Fruit fly (Drosophila melanogaster) whole organism, embryonic: ENCODE results near the gene CG32568.

ENCODE experiments used
- Asciz ChIP-seq: fragments of 200-800 bp; sonication (Bioruptor generic); optimal IDR thresholded peaks from 2 replicates; lab custom pipeline; 2017; ENCODE audit warnings: missing biosample characterization, mild to moderate bottlenecking, missing genetic modification characterization, missing genetic modification reagents
- B-H2 ChIP-seq: fragments of 200-800 bp; sonication (Bioruptor generic); optimal IDR thresholded peaks from 2 replicates; lab custom pipeline; 2018; ENCODE audit warnings: missing biosample characterization, mild to moderate bottlenecking, missing genetic modification characterization
- BEAF-32 ChIP-seq: fragments of 200-800 bp; sonication (Bioruptor generic); optimal IDR thresholded peaks from 3 replicates; lab custom pipeline; 2017; ENCODE audit warnings: missing biosample characterization, missing genetic modification characterization, mild to moderate bottlenecking, moderate library complexity, missing genetic modification reagents
- C15 ChIP-seq: fragments of 200-800 bp; sonication (Bioruptor generic); IDR thresholded peaks from 3 replicates; pipeline ENCODE4 v1.3.6; 2022; ENCODE audit warnings: missing biosample characterization, missing genetic modification characterization
- CG10147 ChIP-seq: fragments of 200-800 bp; sonication (Bioruptor generic); optimal IDR thresholded peaks from 2 replicates; lab custom pipeline; 2019; ENCODE audit warnings: missing biosample characterization, mild to moderate bottlenecking, missing genetic modification characterization, moderate library complexity
- CG10267 ChIP-seq: fragments of 200-800 bp; sonication (Bioruptor generic); optimal IDR thresholded peaks from 2 replicates; lab custom pipeline; 2018; ENCODE audit warnings: missing biosample characterization, mild to moderate bottlenecking, missing genetic modification characterization, moderate library complexity
- CG10959 ChIP-seq: fragments of 200-800 bp; sonication (Bioruptor generic); IDR thresholded peaks from 2 replicates; pipeline ENCODE4 v1.3.6; 2022; ENCODE audit warnings: missing biosample characterization, missing genetic modification characterization
- CG11085 ChIP-seq: fragments of 200-800 bp; sonication (Bioruptor generic); IDR thresholded peaks from 2 replicates; pipeline ENCODE4 v1.3.6; 2022; ENCODE audit warnings: missing biosample characterization, missing genetic modification characterization
- CG11456 ChIP-seq: fragments of 200-800 bp; sonication (Bioruptor generic); IDR thresholded peaks from 3 replicates; pipeline ENCODE4 v1.3.6; 2022; ENCODE audit warnings: missing biosample characterization, missing genetic modification characterization
- CG12769 ChIP-seq: fragments of 200-800 bp; sonication (Bioruptor generic); optimal IDR thresholded peaks from 2 replicates; lab custom pipeline; 2019; ENCODE audit warnings: missing biosample characterization, mild to moderate bottlenecking, missing genetic modification characterization, moderate library complexity
- CG13123 ChIP-seq: fragments of 200-800 bp; sonication (Bioruptor generic); optimal IDR thresholded peaks from 2 replicates; lab custom pipeline; 2016; ENCODE audit warnings: missing biosample characterization, missing genetic modification characterization
- CG18262 ChIP-seq: fragments of 200-800 bp; optimal IDR thresholded peaks from 3 replicates; lab custom pipeline; 2019; ENCODE audit warnings: missing biosample characterization, mild to moderate bottlenecking, missing genetic modification characterization, moderate library complexity
- CG18764 ChIP-seq: fragments of 200-800 bp; sonication (Bioruptor generic); optimal IDR thresholded peaks from 3 replicates; lab custom pipeline; 2016; ENCODE audit warnings: missing biosample characterization, missing genetic modification characterization
- CG2129 ChIP-seq: fragments of 200-800 bp; sonication (Bioruptor generic); IDR thresholded peaks from 2 replicates; pipeline ENCODE4 v1.3.6; 2022; ENCODE audit warnings: missing biosample characterization, missing genetic modification characterization; ENCODE audit not compliant: partially characterized antibody
- CG2199 ChIP-seq: fragments of 200-800 bp; sonication (Bioruptor generic); IDR thresholded peaks from 3 replicates; pipeline ENCODE4 v1.3.6; 2022; ENCODE audit warnings: missing biosample characterization, missing genetic modification characterization
- CG30403 ChIP-seq: fragments of 200-800 bp; sonication (Bioruptor generic); optimal IDR thresholded peaks from 3 replicates; lab custom pipeline; 2016; ENCODE audit warnings: missing biosample characterization, missing genetic modification characterization
- CG3065 ChIP-seq: fragments of 200-800 bp; sonication (Bioruptor generic); optimal IDR thresholded peaks from 2 replicates; lab custom pipeline; 2016; ENCODE audit warnings: missing biosample characterization, missing genetic modification characterization
- CG3407 ChIP-seq: fragments of 200-800 bp; sonication (Bioruptor generic); optimal IDR thresholded peaks from 2 replicates; lab custom pipeline; 2018; ENCODE audit warnings: missing biosample characterization, mild to moderate bottlenecking, missing genetic modification characterization
- CG42726 ChIP-seq: fragments of 200-800 bp; sonication (Bioruptor generic); IDR thresholded peaks from 2 replicates; pipeline ENCODE4 v1.3.6; 2022; ENCODE audit warnings: missing biosample characterization, missing genetic modification characterization; ENCODE audit not compliant: partially characterized antibody
- CG4820 ChIP-seq: fragments of 200-800 bp; sonication (Bioruptor generic); optimal IDR thresholded peaks from 3 replicates; lab custom pipeline; 2016; ENCODE audit warnings: missing biosample characterization, missing genetic modification characterization
- CG5180 ChIP-seq: fragments of 200-800 bp; sonication (Bioruptor generic); optimal IDR thresholded peaks from 3 replicates; lab custom pipeline; 2017; ENCODE audit warnings: missing biosample characterization, missing genetic modification characterization, mild to moderate bottlenecking, moderate library complexity, missing genetic modification reagents
- CG6683 ChIP-seq: fragments of 200-800 bp; sonication (Bioruptor generic); optimal IDR thresholded peaks from 2 replicates; lab custom pipeline; 2017; ENCODE audit warnings: missing biosample characterization, mild to moderate bottlenecking, missing genetic modification characterization, missing genetic modification reagents
- CG7839 ChIP-seq: fragments of 200-800 bp; sonication (Bioruptor generic); optimal IDR thresholded peaks from 3 replicates; lab custom pipeline; 2018; ENCODE audit warnings: missing biosample characterization, mild to moderate bottlenecking, missing genetic modification characterization, moderate library complexity
- CG8281 ChIP-seq: fragments of 200-800 bp; sonication (Bioruptor generic); optimal IDR thresholded peaks from 2 replicates; lab custom pipeline; 2018; ENCODE audit warnings: missing biosample characterization, mild to moderate bottlenecking, missing genetic modification characterization, moderate library complexity
- CG8290 ChIP-seq, 3 experiments: fragments of 200-800 bp; sonication (Bioruptor generic); optimal IDR thresholded peaks; 2 replicates each; lab custom pipeline; 2016 to 2019; ENCODE audit warnings: missing biosample characterization in 3 of 3, missing genetic modification characterization in 3 of 3, mild to moderate bottlenecking in 2 of 3, moderate library complexity in 1 of 3
- CHES-1-like ChIP-seq: fragments of 200-800 bp; sonication (Bioruptor generic); optimal IDR thresholded peaks from 2 replicates; lab custom pipeline; 2016; ENCODE audit warnings: missing biosample characterization, missing genetic modification characterization
- CTCF ChIP-seq: fragments of 200-800 bp; sonication (Bioruptor generic); optimal IDR thresholded peaks from 2 replicates; lab custom pipeline; 2017; ENCODE audit warnings: missing biosample characterization, mild to moderate bottlenecking, missing genetic modification characterization, moderate library complexity
- Camta ChIP-seq: fragments of 200-800 bp; sonication (Bioruptor generic); optimal IDR thresholded peaks from 2 replicates; lab custom pipeline; 2016; ENCODE audit warnings: missing biosample characterization, missing genetic modification characterization
- Chrac-16 ChIP-seq: fragments of 200-800 bp; sonication (Bioruptor generic); optimal IDR thresholded peaks from 3 replicates; lab custom pipeline; 2016; ENCODE audit warnings: missing biosample characterization, missing genetic modification characterization
- Dref ChIP-seq: fragments of 200-800 bp; sonication (Bioruptor generic); IDR thresholded peaks from 2 replicates; pipeline ENCODE4 v1.3.6; 2022; ENCODE audit warnings: missing biosample characterization, missing genetic modification characterization
- H2.0 ChIP-seq: fragments of 200-800 bp; sonication (Bioruptor generic); IDR thresholded peaks from 2 replicates; pipeline ENCODE4 v1.3.6; 2022; ENCODE audit warnings: missing biosample characterization, missing genetic modification characterization
- HLH3B ChIP-seq: fragments of 200-800 bp; sonication (Bioruptor generic); IDR thresholded peaks from 2 replicates; pipeline ENCODE4 v1.3.6; 2022; ENCODE audit warnings: missing biosample characterization, missing genetic modification characterization
- Kr ChIP-seq: fragments of 200-800 bp; sonication (Bioruptor generic); optimal IDR thresholded peaks from 2 replicates; lab custom pipeline; 2017; ENCODE audit warnings: missing biosample characterization, mild to moderate bottlenecking, missing genetic modification characterization
- Lim3 ChIP-seq: fragments of 200-800 bp; sonication (Bioruptor generic); IDR thresholded peaks from 2 replicates; pipeline ENCODE4 v1.3.6; 2022; ENCODE audit warnings: missing biosample characterization, missing genetic modification characterization
- Max ChIP-seq: fragments of 200-800 bp; sonication (Bioruptor generic); optimal IDR thresholded peaks from 2 replicates; lab custom pipeline; 2016; ENCODE audit warnings: missing biosample characterization, mild to moderate bottlenecking, missing genetic modification characterization
- Opbp ChIP-seq: fragments of 200-800 bp; sonication (Bioruptor generic); IDR thresholded peaks from 3 replicates; pipeline ENCODE4 v1.3.6; 2022; ENCODE audit warnings: missing biosample characterization, missing genetic modification characterization; ENCODE audit not compliant: partially characterized antibody
- Pdp1 ChIP-seq, 2 experiments: fragments of 200-800 bp; sonication (Bioruptor generic); optimal IDR thresholded peaks; 3 replicates each; lab custom pipeline; 2016; ENCODE audit warnings: missing biosample characterization in 2 of 2, missing genetic modification characterization in 2 of 2, mild to moderate bottlenecking in 1 of 2, moderate library complexity in 1 of 2
- Stat92E ChIP-seq, 3 experiments: fragments of >200 bp in 2 of 3; fragments of 200-800 bp in 1 of 3; sonication (Bioruptor generic) in 1 of 3; optimal IDR thresholded peaks; 2 replicates each; lab custom pipeline; 2017 to 2019; ENCODE audit warnings: missing biosample characterization in 3 of 3, missing genetic modification characterization in 3 of 3, mild to moderate bottlenecking in 1 of 3, moderate library complexity in 1 of 3
- TFAM ChIP-seq: fragments of 200-800 bp; sonication (Bioruptor generic); optimal IDR thresholded peaks from 2 replicates; lab custom pipeline; 2017; ENCODE audit warnings: missing biosample characterization, missing genetic modification characterization, inconsistent platforms
- ase ChIP-seq: fragments of 200-800 bp; sonication (Bioruptor generic); IDR thresholded peaks from 3 replicates; pipeline ENCODE4 v1.3.6; 2022; ENCODE audit warnings: missing biosample characterization, missing genetic modification characterization
- ash1 ChIP-seq: fragments of 200-800 bp; sonication (Bioruptor generic); optimal IDR thresholded peaks from 2 replicates; lab custom pipeline; 2018; ENCODE audit warnings: missing biosample characterization, mild to moderate bottlenecking, missing genetic modification characterization
- bsh ChIP-seq, 2 experiments: fragments of 200-800 bp; sonication (Bioruptor generic); optimal IDR thresholded peaks; 2 replicates each; lab custom pipeline; 2017 to 2018; ENCODE audit warnings: mild to moderate bottlenecking in 2 of 2, missing biosample characterization in 2 of 2, missing genetic modification characterization in 2 of 2, moderate library complexity in 1 of 2
- cg ChIP-seq: fragments of 200-800 bp; sonication (Bioruptor generic); optimal IDR thresholded peaks from 3 replicates; lab custom pipeline; 2019; ENCODE audit warnings: missing biosample characterization, mild to moderate bottlenecking, missing genetic modification characterization, moderate library complexity
- da ChIP-seq: fragments of 200-800 bp; sonication (Bioruptor generic); optimal IDR thresholded peaks from 2 replicates; lab custom pipeline; 2016; ENCODE audit warnings: missing biosample characterization, missing genetic modification characterization
- dm ChIP-seq: fragments of 200-800 bp; sonication (Bioruptor generic); optimal IDR thresholded peaks from 3 replicates; lab custom pipeline; 2016; ENCODE audit warnings: missing biosample characterization, missing genetic modification characterization
- lab ChIP-seq: fragments of 200-800 bp; sonication (Bioruptor generic); optimal IDR thresholded peaks from 3 replicates; lab custom pipeline; 2017; ENCODE audit warnings: missing biosample characterization, missing genetic modification characterization, mild to moderate bottlenecking, moderate library complexity, missing genetic modification reagents
- oc ChIP-seq: fragments of 200-800 bp; sonication (Bioruptor generic); optimal IDR thresholded peaks from 2 replicates; lab custom pipeline; 2018; ENCODE audit warnings: missing biosample characterization, mild to moderate bottlenecking, missing genetic modification characterization, moderate library complexity
- pzg ChIP-seq: fragments of 200-800 bp; sonication (Bioruptor generic); optimal IDR thresholded peaks from 3 replicates; lab custom pipeline; 2018; ENCODE audit warnings: missing biosample characterization, mild to moderate bottlenecking, missing genetic modification characterization, moderate library complexity
- slou ChIP-seq: fragments of 200-800 bp; sonication (Bioruptor generic); optimal IDR thresholded peaks from 3 replicates; lab custom pipeline; 2016; ENCODE audit warnings: missing biosample characterization, missing genetic modification characterization
- stwl ChIP-seq: fragments of 200-800 bp; sonication (Bioruptor generic); optimal IDR thresholded peaks from 3 replicates; lab custom pipeline; 2018; ENCODE audit warnings: missing biosample characterization, mild to moderate bottlenecking, missing genetic modification characterization, moderate library complexity
- wor ChIP-seq: fragments of 200-800 bp; sonication (Bioruptor generic); IDR thresholded peaks from 2 replicates; pipeline ENCODE4 v1.3.6; 2022; ENCODE audit warnings: missing biosample characterization, missing genetic modification characterization

The CG32568 gene

DNA sequence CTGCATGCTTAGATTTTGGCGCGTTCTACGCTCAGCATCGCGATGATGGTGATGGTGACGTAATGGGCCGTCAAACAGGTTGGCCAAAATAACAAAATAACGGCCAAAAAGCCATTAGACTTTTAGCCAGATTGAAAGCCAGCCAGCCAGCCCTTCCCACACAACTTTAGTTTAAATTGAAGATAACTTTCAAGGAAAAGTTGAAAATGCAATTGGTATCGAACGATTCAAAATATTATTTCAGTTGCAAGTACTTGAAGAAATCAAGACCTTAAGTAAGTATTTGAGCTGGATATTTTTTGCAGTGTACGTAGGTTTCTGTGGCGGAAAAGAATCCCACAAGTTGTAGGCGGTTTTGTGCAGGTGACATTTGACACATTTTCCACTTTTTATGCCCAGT lies 40.3 kb downstream of the CG32568 start (continued):
- TF ChIP-seq bsh (GFP tag; optimal IDR thresholded peaks at IDR 0.05; lab: Kevin White, UChicago) (no peak), wor (no peak), B-H2 (no peak), Max (GFP tag; lab: Kevin White, UChicago) (no peak), Camta (GFP tag; lab: Kevin White, UChicago) (no peak), CG42726 (no peak), Opbp (GFP tag; lab: Robert Waterston, UW) (no peak), da (no peak), BEAF-32 (GFP tag; lab: Kevin White, UChicago) (no peak), Stat92E (GFP tag; optimal IDR thresholded peaks at IDR 0.05; lab: Kevin White, UChicago) (no peak), CG11456 (GFP tag; lab: Robert Waterston, UW) (peak; percentile 55; the same call in 1 of the 3 replicates), CG11085 (no peak), oc (no peak), CG2199 (GFP tag; lab: Robert Waterston, UW) (no peak), slou (GFP tag; lab: Kevin White, UChicago) (no peak), CG3065 (no peak), Chrac-16 (no peak), CG10147 (GFP tag; lab: Kevin White, UChicago) (peak; percentile 2), CG30403 (GFP tag; lab: Kevin White, UChicago) (peak; percentile 6), Asciz (GFP tag; lab: Kevin White, UChicago) (no peak), CG6683 (GFP tag; lab: Kevin White, UChicago) (no peak), CHES-1-like (GFP tag; lab: Kevin White, UChicago) (peak; percentile 45), ase (GFP tag; lab: Robert Waterston, UW) (no peak), lab (peak; percentile 58), pzg (GFP tag; lab: Kevin White, UChicago) (no peak), CG8281 (no peak), Dref (GFP tag; lab: Robert Waterston, UW) (no peak), CG10267 (no peak), dm (GFP tag; lab: Kevin White, UChicago) (no peak), Pdp1 (GFP tag; optimal IDR thresholded peaks at IDR 0.05; lab: Kevin White, UChicago) (peak; percentile 11 to 62), TFAM (GFP tag; lab: Kevin White, UChicago) (no peak), stwl (tag; lab: Kevin White, UChicago) (no peak), CG3407 (GFP tag; lab: Kevin White, UChicago) (no peak), CG10959 (no peak), CG12769 (tag; lab: Kevin White, UChicago) (peak; percentile 70), CG2129 (no peak), CG18262 (tag; lab: Kevin White, UChicago) (no peak), C15 (GFP tag; lab: Robert Waterston, UW) (no peak), Lim3 (no peak), ash1 (GFP tag; lab: Kevin White, UChicago) (no peak), Kr (GFP tag; lab: Kevin White, UChicago) (no peak), CG4820 (GFP tag; lab: Kevin White, UChicago) (no peak), CG18764 (GFP tag; lab: Kevin White, UChicago) (no peak), CG8290 (GFP tag; optimal IDR thresholded peaks at IDR 0.05; lab: Kevin White, UChicago) (no peak), CG8290 (tag; optimal IDR thresholded peaks at IDR 0.05; lab: Kevin White, UChicago) (peak in 1 of 2 experiments; percentile 69), CG7839 (tag; lab: Kevin White, UChicago) (peak; percentile 37), cg (GFP tag; lab: Kevin White, UChicago) (no peak), H2.0 (GFP tag; lab: Robert Waterston, UW) (no peak), CTCF (GFP tag; lab: Kevin White, UChicago) (no peak), CG13123 (GFP tag; lab: Kevin White, UChicago) (no peak), CG5180 (GFP tag; lab: Kevin White, UChicago) (no peak), HLH3B (GFP tag; lab: Robert Waterston, UW) (no peak)
